Worm (Caenorhabditis elegans): ENCODE measurements around the gene srx-137.

ce11 chrV:13843147-13843546 lies 19.5 kb upstream of the srx-137 start, which contains the start of gene srx-130:
- TF ChIP-seq unc-62 (GFP tag; optimal IDR thresholded peaks at IDR 0.05) (no peak), nhr-237 (tag; optimal IDR thresholded peaks at IDR 0.05) (no peak), sem-2 (GFP tag; optimal IDR thresholded peaks at IDR 0.05) (no peak), ztf-11 (tag; optimal IDR thresholded peaks at IDR 0.05) (no peak), pha-4 (tag; optimal IDR thresholded peaks at IDR 0.05) (no peak), lin-13 (tag; optimal IDR thresholded peaks at IDR 0.05) (no peak), mep-1 (tag; optimal IDR thresholded peaks at IDR 0.05) (no peak), ces-1 (GFP tag; optimal IDR thresholded peaks at IDR 0.05) (no peak), elt-3 (tag; optimal IDR thresholded peaks at IDR 0.05) (no peak), lin-32 (GFP tag; optimal IDR thresholded peaks at IDR 0.05) (no peak), lsy-2 (tag; optimal IDR thresholded peaks at IDR 0.05) (no peak), ceh-39 (tag; optimal IDR thresholded peaks at IDR 0.05) (no peak)

Measured in whole organism, mixed stage, embryonic.